Fruit fly (Drosophila melanogaster) whole organism: Measurements from ENCODE around the gene CalpB.

Source experiments
- CG8478 ChIP-seq: fragments of >200 bp; optimal IDR thresholded peaks from 2 replicates; lab custom pipeline; 2018; ENCODE audit warnings: inconsistent platforms
- Dll ChIP-seq: fragments of >200 bp; optimal IDR thresholded peaks from 2 replicates; lab custom pipeline; 2017
- EcR ChIP-seq, 2 experiments: fragments of >200 bp; optimal IDR thresholded peaks; 2 replicates each; lab custom pipeline; 2017; ENCODE audit warnings: missing biosample characterization in 2 of 2, missing genetic modification characterization in 2 of 2, missing genetic modification reagents in 2 of 2
- usp ChIP-seq: fragments of >200 bp; optimal IDR thresholded peaks from 2 replicates; lab custom pipeline; 2017; ENCODE audit warnings: missing biosample characterization, missing genetic modification characterization, mixed read lengths

DNA sequence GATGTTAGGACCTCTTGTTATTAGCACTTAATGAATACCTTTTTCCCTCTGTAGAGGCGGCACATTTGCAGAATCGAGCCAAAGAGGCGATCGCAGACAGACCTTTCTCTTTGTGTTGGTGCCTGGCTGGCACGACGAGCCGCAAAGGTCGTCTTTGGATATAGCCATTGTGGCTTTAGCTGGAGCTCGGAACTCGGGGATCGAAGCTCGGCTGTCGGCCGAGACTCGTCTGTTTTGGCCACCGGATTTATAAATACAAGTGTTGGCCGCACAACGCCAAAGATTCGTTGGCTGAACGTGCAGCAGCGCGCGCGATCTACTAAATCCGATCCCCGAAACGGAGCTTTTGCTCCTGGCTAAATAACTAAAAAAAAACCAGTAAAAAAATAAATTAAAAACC lies 9.9 kb upstream of the CalpB start, which contains the start of gene CG34382:
- TF ChIP-seq CG8478 (lab: Kevin White, UChicago), result no peak
- no peak for TF ChIP-seq usp
- TF ChIP-seq Dll (lab: Kevin White, UChicago), result no peak
- no peak for TF ChIP-seq EcR (GFP tag; optimal IDR thresholded peaks at IDR 0.05; lab: Kevin White, UChicago)
